Fruit fly (Drosophila melanogaster) S2 (cell line): ENCODE data around the gene Jon25Bi.

Experiments
- CG8478 ChIP-seq: fragments of >200 bp; optimal IDR thresholded peaks from 2 replicates; lab custom pipeline; 2018
- CTCF ChIP-seq, 2 experiments: fragments of >200 bp; optimal IDR thresholded peaks; 2 replicates each; lab custom pipeline; 2018

DNA sequence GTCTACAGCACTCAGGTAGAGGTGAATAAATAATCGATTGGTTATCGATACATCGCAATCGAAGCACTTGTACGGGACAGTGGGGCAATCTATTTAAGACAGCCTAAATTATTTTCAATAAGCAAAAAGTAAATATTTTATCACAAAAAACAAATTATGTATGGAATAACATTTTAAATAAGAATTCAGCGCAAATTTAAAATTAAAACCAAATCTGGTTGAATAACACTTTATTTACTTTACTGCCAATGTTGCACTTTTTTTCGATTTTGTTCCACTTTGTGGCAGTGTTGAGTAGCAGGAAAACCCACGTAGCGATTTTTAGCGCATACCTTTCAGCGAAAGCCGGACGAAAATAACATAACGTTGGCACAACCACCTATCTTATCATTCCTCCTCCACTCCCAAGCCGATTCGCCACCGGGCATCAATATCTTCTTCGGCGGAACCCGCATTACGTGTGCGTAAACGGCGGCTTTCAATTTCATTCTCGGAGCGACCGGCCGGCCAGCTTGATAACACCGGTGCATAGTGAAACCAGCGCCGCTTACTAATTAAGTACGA is 22.1 kb upstream of the Jon25Bi start, which contains the start of the genes Gmd and CG3792:
- TF ChIP-seq CG8478 (lab: Kevin White, UChicago) (no peak), CTCF (optimal IDR thresholded peaks at IDR 0.05; lab: Kevin White, UChicago) (no peak)
